Worm (Caenorhabditis elegans) whole organism, L1 larva: ENCODE data around the gene sre-10.

Experiments used
- ceh-82 ChIP-seq, 3 experiments: fragments of 150-350 bp in 1 of 3; sonication (generic microtip) in 2 of 3; optimal IDR thresholded peaks; 2 replicates each; lab custom pipeline; 2014 to 2017; ENCODE audit warnings: missing biosample characterization in 3 of 3, missing genetic modification characterization in 3 of 3
- ceh-88 ChIP-seq: fragments of 200-800 bp; sonication (Bioruptor generic); IDR thresholded peaks from 2 replicates; pipeline ENCODE4 v1.3.6; 2022; ENCODE audit warnings: missing genetic modification characterization, missing compliant biosample characterization
- ces-1 ChIP-seq: fragments of 150-350 bp; optimal IDR thresholded peaks from 2 replicates; lab custom pipeline; 2014; ENCODE audit warnings: missing biosample characterization, missing genetic modification reagents, missing genetic modification characterization
- fos-1 ChIP-seq: fragments of 150-350 bp; optimal IDR thresholded peaks from 2 replicates; lab custom pipeline; 2014; ENCODE audit warnings: missing biosample characterization, missing genetic modification characterization
- hlh-4 ChIP-seq: sonication (generic microtip); optimal IDR thresholded peaks from 2 replicates; lab custom pipeline; 2016; ENCODE audit warnings: mild to moderate bottlenecking, missing genetic modification characterization, missing compliant biosample characterization
- jun-1 ChIP-seq: fragments of 150-350 bp; optimal IDR thresholded peaks from 2 replicates; lab custom pipeline; 2014; ENCODE audit warnings: missing biosample characterization, missing genetic modification reagents, missing genetic modification characterization
- lsy-2 ChIP-seq, 2 experiments: fragments of 150-350 bp; optimal IDR thresholded peaks; 2 replicates each; lab custom pipeline; 2014; ENCODE audit warnings: missing biosample characterization in 2 of 2, missing genetic modification characterization in 2 of 2
- nhr-12 ChIP-seq: sonication (generic microtip); optimal IDR thresholded peaks from 2 replicates; lab custom pipeline; 2017; ENCODE audit warnings: missing biosample characterization, missing genetic modification characterization
- nhr-237 ChIP-seq: fragments of 150-350 bp; optimal IDR thresholded peaks from 2 replicates; lab custom pipeline; 2014; ENCODE audit warnings: missing biosample characterization, missing genetic modification characterization
- nhr-76 ChIP-seq: sonication (generic microtip); optimal IDR thresholded peaks from 2 replicates; lab custom pipeline; 2017; ENCODE audit warnings: missing biosample characterization, missing genetic modification characterization
- nhr-77 ChIP-seq: fragments of 150-350 bp; optimal IDR thresholded peaks from 2 replicates; lab custom pipeline; 2014; ENCODE audit warnings: missing biosample characterization, missing genetic modification characterization
- pqm-1 ChIP-seq: sonication (generic microtip); optimal IDR thresholded peaks from 3 replicates; lab custom pipeline; 2017; ENCODE audit warnings: missing biosample characterization, missing genetic modification characterization
- unc-62 ChIP-seq: fragments of 150-350 bp; optimal IDR thresholded peaks from 2 replicates; lab custom pipeline; 2014; ENCODE audit warnings: missing biosample characterization, missing genetic modification reagents, missing genetic modification characterization
- zag-1 ChIP-seq: fragments of 150-350 bp; optimal IDR thresholded peaks from 2 replicates; lab custom pipeline; 2014; ENCODE audit warnings: missing biosample characterization, missing genetic modification characterization

DNA sequence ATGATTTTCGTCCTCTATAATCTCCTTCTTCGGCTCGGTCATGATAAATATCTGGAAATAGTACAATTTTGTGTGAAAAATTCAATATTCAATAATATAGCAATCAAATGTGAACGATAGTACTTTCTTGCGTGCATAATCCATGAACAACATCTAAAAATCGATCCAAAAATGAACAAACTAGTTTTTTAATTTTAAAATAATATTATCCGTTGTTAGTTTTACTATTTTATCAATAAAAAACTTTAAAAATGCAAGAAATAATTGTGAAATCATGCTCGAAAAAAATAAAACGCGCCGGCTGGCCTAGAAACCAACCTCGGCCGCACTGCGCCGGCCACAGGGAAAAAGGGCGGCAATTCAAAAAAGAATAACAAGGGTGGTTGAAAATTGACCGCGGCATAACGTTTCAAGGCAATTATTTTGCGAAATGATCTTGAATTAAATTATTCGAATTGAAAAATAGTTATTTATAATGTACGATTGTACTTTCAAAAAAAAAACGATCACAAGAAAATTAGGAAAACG, 47.7 kb upstream of the sre-10 start, which contains the start of gene mys-1:
- no peak for TF ChIP-seq ceh-88 (GFP tag; lab: Robert Waterston, UW)
- no peak for TF ChIP-seq unc-62 (GFP tag; lab: Kevin White, UChicago)
- TF ChIP-seq zag-1 (tag; lab: Kevin White, UChicago): no peak
- TF ChIP-seq nhr-76 (tag; lab: Kevin White, UChicago): no peak
- TF ChIP-seq fos-1 (tag; lab: Kevin White, UChicago): no peak
- no peak for TF ChIP-seq ces-1 (GFP tag; lab: Kevin White, UChicago)
- TF ChIP-seq nhr-12: no peak
- TF ChIP-seq pqm-1: no peak
- TF ChIP-seq ceh-82 (tag; optimal IDR thresholded peaks at IDR 0.05; lab: Kevin White, UChicago): peak; percentile 31 to 41 (median 35)
- TF ChIP-seq nhr-237 (tag; lab: Kevin White, UChicago): no peak
- no peak for TF ChIP-seq hlh-4
- peak; percentile 10 for TF ChIP-seq jun-1
- peak; percentile 48 to 54 for TF ChIP-seq lsy-2 (tag; optimal IDR thresholded peaks at IDR 0.05; lab: Kevin White, UChicago)
- TF ChIP-seq nhr-77 (tag; lab: Kevin White, UChicago): no peak
